Worm (Caenorhabditis elegans): Measurements from ENCODE around the gene B0024.11.
A peak's percentile ranks its signal among the peaks of the same experiment; 100 is the strongest.

B0024.11 gene

ce11 chrV:10361830-10362397 is 42.6 kb upstream of the B0024.11 start, which contains the start of gene cash-1 (continued):
- TF ChIP-seq unc-86 (tag; optimal IDR thresholded peaks at IDR 0.05) = no peak
- no peak for TF ChIP-seq lin-39 (tag; optimal IDR thresholded peaks at IDR 0.05)
- TF ChIP-seq egl-13 (tag; optimal IDR thresholded peaks at IDR 0.05) = peak; percentile 22
- TF ChIP-seq xbp-1 (tag; optimal IDR thresholded peaks at IDR 0.05) = peak; percentile 68
- TF ChIP-seq mep-1 (tag; optimal IDR thresholded peaks at IDR 0.05) = peak; percentile 71
- TF ChIP-seq nhr-84 (tag; optimal IDR thresholded peaks at IDR 0.05) = no peak
- peak; percentile 10 for TF ChIP-seq F16B12.6 (tag; optimal IDR thresholded peaks at IDR 0.05)
- TF ChIP-seq dsc-1 (tag; optimal IDR thresholded peaks at IDR 0.05) = peak; percentile 12
- TF ChIP-seq tbx-2 (tag; optimal IDR thresholded peaks at IDR 0.05) = peak; percentile 71
- peak; percentile 72 to 84 for TF ChIP-seq efl-1 (optimal IDR thresholded peaks at IDR 0.05)
- peak; percentile 87 to 98 for TF ChIP-seq efl-1 (GFP tag; optimal IDR thresholded peaks at IDR 0.05 in 1 of 2)
- peak; percentile 85 for TF ChIP-seq lin-15B (tag; optimal IDR thresholded peaks at IDR 0.05)
- peak; percentile 47 for TF ChIP-seq ceh-8 (GFP tag; optimal IDR thresholded peaks at IDR 0.05)
- peak; percentile 84 for TF ChIP-seq lin-14 (GFP tag; optimal IDR thresholded peaks at IDR 0.05)
- no peak for TF ChIP-seq efl-3 (GFP tag; optimal IDR thresholded peaks at IDR 0.05)
- TF ChIP-seq unc-130 (tag; optimal IDR thresholded peaks at IDR 0.05) = peak; percentile 68
- peak; percentile 46 for TF ChIP-seq vab-15 (tag; optimal IDR thresholded peaks at IDR 0.05)
- peak; percentile 60 for TF ChIP-seq nhr-90 (tag; optimal IDR thresholded peaks at IDR 0.05; ENCODE audit: poor library complexity)

ce11 chrV:10360186-10360585 is 40.9 kb upstream of the B0024.11 start:
- no peak for TF ChIP-seq nhr-71 (tag; optimal IDR thresholded peaks at IDR 0.05)
- TF ChIP-seq lin-13 (GFP tag; optimal IDR thresholded peaks at IDR 0.05) = no peak

ce11 chrV:10358238-10358637 is 38.9 kb upstream of the B0024.11 start, which contains the start of gene ttll-15:
Gene ttll-15, plus strand, starts transcription at chrV:10358538.
- peak; percentile 49 for TF ChIP-seq blmp-1 (tag; optimal IDR thresholded peaks at IDR 0.05)
- TF ChIP-seq lin-39 (tag; optimal IDR thresholded peaks at IDR 0.05) = no peak
- no peak for TF ChIP-seq fos-1 (tag; optimal IDR thresholded peaks at IDR 0.05)
- TF ChIP-seq hpl-2 (GFP tag; optimal IDR thresholded peaks at IDR 0.05) = no peak

ce11 chrV:10357467-10357953 is 38.2 kb upstream of the B0024.11 start, which contains the start of gene ceeh-2:
Gene ceeh-2, minus strand, starts transcription at chrV:10357903.
- TF ChIP-seq lin-35 (GFP tag; optimal IDR thresholded peaks at IDR 0.05) = peak in 1 of 2 experiments; percentile 27
- TF ChIP-seq unc-30 (tag; optimal IDR thresholded peaks at IDR 0.05) = no peak
- no peak for TF ChIP-seq efl-1 (optimal IDR thresholded peaks at IDR 0.05)
- peak in 1 of 2 experiments; percentile 80 for TF ChIP-seq efl-1 (GFP tag; optimal IDR thresholded peaks at IDR 0.05 in 1 of 2)

- peak; percentile 97 for TF ChIP-seq nhr-90 (tag; optimal IDR thresholded peaks at IDR 0.05; ENCODE audit: poor library complexity)
- TF ChIP-seq egl-13 (tag; optimal IDR thresholded peaks at IDR 0.05) = peak; percentile 91
- no peak for TF ChIP-seq ama-1 (optimal IDR thresholded peaks at IDR 0.05)
- peak in 2 of 6 experiments; percentile 54 to 71 for TF ChIP-seq elt-3 (tag; optimal IDR thresholded peaks at IDR 0.05)
- peak; percentile 93 for TF ChIP-seq nhr-47 (tag; optimal IDR thresholded peaks at IDR 0.05)
- TF ChIP-seq zip-4 (GFP tag; optimal IDR thresholded peaks at IDR 0.05) = peak; percentile 20
- peak; percentile 91 for TF ChIP-seq dsc-1 (tag; optimal IDR thresholded peaks at IDR 0.05)
- peak; percentile 82 for TF ChIP-seq isw-1 (GFP tag; IDR thresholded peaks at IDR 0.05)
- peak; percentile 87 for TF ChIP-seq nhr-19 (GFP tag; conservative IDR thresholded peaks at IDR 0.05)
- TF ChIP-seq Y116A8C.19 (tag; optimal IDR thresholded peaks at IDR 0.05; ENCODE audit: borderline replicate concordance) = peak; percentile 77
- TF ChIP-seq fkh-4 (tag; optimal IDR thresholded peaks at IDR 0.05; ENCODE audit: borderline replicate concordance) = peak; percentile 95
- peak; percentile 79 for TF ChIP-seq lin-15B (tag; optimal IDR thresholded peaks at IDR 0.05)
- TF ChIP-seq ztf-4 (tag; optimal IDR thresholded peaks at IDR 0.05) = no peak
- TF ChIP-seq nhr-85 (tag) = peak; percentile 95
- TF ChIP-seq zag-1 (tag; optimal IDR thresholded peaks at IDR 0.05) = no peak
- TF ChIP-seq pax-3 (tag; optimal IDR thresholded peaks at IDR 0.05) = peak; percentile 84
- TF ChIP-seq nhr-71 (tag; optimal IDR thresholded peaks at IDR 0.05) = peak; percentile 94
- TF ChIP-seq mab-9 (GFP tag; IDR thresholded peaks at IDR 0.05) = peak; percentile 76
- no peak for TF ChIP-seq aha-1 (tag; optimal IDR thresholded peaks at IDR 0.05)
- no peak for TF ChIP-seq ces-1 (GFP tag; optimal IDR thresholded peaks at IDR 0.05)
- peak; percentile 80 to 95 for TF ChIP-seq efl-1 (optimal IDR thresholded peaks at IDR 0.05)
- peak; percentile 95 to 99 for TF ChIP-seq efl-1 (GFP tag; optimal IDR thresholded peaks at IDR 0.05 in 1 of 2)
- TF ChIP-seq alr-1 (tag; optimal IDR thresholded peaks at IDR 0.05; ENCODE audit: borderline replicate concordance) = no peak
- TF ChIP-seq ceh-63 (GFP tag; optimal IDR thresholded peaks at IDR 0.05) = no peak
- TF ChIP-seq aly-2 (tag; optimal IDR thresholded peaks at IDR 0.05) = peak; percentile 24
Observed at ce11 chrV:10355773-10356335, 36.5 kb upstream of the B0024.11 start, which contains the start of gene sluh-7. Gene sluh-7, minus strand, starts transcription at chrV:10355823.

Data from whole organism, L1 larva.